Worm (Caenorhabditis elegans): ENCODE measurements around the gene abf-5.

- no peak for TF ChIP-seq tlp-1 (tag; optimal IDR thresholded peaks at IDR 0.05)
- TF ChIP-seq sptf-1 (tag; optimal IDR thresholded peaks at IDR 0.05), result no peak
- TF ChIP-seq unc-62 (GFP tag; optimal IDR thresholded peaks at IDR 0.05), result no peak
- TF ChIP-seq lsy-2 (tag; optimal IDR thresholded peaks at IDR 0.05), result peak; percentile 29 to 30
Observed at ce11 chrX:12761295-12761775, 31.3 kb upstream of the abf-5 start.
